Worm (Caenorhabditis elegans): ENCODE measurements around the gene Y32F6B.9.

Y32F6B.9 gene

DNA sequence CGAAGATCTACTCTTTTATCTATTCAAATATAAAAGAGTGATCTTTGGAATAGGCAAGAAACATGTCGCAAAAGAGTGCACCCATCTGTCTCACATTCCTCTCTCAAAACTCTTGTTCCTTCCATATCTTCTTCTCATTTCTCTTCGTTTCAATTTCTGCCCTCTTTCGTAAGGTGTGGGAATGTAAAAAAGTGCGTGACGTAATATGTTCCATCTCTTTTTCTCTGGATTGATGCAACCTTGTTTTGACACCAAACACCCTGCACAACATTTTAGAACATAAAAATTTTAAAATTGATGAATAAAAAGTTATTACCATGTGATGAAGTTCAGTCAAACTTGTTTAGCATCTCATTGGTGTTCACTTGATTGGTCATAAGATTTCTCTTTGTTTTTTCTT is 11.4 kb upstream of the Y32F6B.9 start:
- no peak for TF ChIP-seq unc-62 (GFP tag; optimal IDR thresholded peaks at IDR 0.05)

DNA sequence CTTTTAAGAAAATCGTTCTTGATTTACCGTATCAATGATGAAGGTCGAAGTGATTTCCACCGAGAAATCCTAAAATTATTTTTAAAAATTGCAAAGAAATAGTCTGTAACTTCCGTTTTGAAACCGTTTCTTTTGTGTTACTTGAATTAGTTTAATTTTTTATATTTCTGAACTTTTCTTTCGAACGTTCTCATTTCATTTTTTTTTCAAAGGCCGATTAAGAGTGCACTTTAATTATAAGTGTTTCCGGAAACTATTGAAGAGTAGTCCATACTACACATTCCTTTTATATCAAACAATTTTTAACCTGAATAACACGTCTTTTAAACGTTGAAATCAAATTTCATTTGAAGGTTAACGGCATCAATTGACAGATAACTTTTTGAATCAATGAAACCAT is 10.8 kb upstream of the Y32F6B.9 start:
- TF ChIP-seq unc-62 (GFP tag; optimal IDR thresholded peaks at IDR 0.05) = no peak

DNA sequence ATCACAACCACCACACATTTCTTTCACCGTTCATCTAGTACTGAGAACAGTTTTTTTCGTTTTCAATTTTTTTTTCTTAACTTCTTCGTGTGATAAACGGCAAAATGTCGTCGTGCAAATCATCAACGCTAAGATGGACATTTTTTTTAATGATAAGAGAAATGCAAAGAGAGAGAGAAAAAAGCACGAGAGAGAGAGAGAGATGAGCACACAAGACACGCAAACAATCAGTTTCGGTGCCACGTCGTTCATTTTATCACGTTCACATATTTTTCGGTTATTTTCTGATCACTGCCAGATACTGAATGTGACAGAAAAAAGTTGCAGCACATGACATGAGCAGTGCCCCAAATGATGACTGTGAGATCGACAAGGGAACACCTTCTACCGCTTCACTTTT is 10.3 kb upstream of the Y32F6B.9 start, which contains the start of gene egl-9:
egl-9 (plus strand) TSS at position 328 of the 400 bp plus-strand sequence.
- TF ChIP-seq unc-62 (GFP tag; optimal IDR thresholded peaks at IDR 0.05) = no peak

DNA sequence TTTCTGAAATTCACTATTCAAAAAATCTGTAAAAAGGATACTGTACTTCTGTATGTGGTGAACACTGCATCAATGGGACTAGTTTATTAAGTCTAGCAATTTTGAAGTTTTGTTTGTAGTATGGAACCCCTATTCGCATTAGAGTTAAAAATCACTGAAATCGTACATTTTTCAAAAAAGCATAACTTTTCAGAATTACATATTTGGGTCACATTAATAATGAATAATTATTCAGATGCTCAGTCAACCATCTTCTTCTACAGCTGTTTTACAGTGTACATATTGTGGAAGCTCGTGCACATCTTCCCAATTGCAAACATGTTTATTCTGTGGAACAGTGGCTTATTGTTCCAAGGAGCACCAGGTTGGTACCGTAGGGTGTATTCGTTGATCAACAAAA is 9.8 kb upstream of the Y32F6B.9 start:
- no peak for TF ChIP-seq unc-62 (GFP tag; optimal IDR thresholded peaks at IDR 0.05)

DNA sequence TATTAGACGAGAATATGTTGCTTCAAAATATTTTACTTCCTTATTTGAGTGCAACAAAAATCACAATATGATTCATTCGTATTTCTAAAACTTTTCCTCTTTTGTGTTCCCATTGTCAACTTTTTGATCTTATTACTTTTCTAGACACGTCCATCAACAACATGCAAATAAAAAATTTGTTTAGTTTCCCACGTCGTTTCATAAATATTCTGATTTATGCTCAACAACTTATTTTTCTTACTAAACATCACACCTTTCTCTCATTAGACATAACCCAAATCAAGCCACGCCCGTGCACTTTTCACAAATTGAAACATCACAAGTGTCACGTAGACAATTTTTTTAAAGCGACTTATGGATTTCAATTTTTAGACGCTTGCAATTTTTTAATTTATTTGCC is 8.7 kb upstream of the Y32F6B.9 start:
- TF ChIP-seq unc-62 (GFP tag; optimal IDR thresholded peaks at IDR 0.05) = no peak

DNA sequence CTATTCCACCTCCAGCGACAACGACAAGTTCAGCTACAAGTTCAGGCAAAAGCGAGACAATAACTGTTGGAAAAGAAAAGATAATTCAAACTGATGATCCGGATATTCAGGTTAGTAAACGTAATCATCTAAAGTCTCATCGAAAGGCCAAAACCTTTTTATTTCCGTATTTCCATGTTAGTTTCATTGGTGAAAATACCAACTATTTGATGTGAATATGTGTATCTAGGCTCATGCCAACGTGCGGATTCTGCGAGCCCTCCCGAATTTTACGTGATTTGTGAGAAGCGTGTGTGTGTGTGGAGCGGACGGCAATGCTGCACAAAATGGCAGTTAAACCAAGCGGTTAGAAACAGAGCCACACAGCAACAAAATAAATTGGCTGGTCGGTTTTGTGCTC is 7.5 kb upstream of the Y32F6B.9 start:
- no peak for TF ChIP-seq unc-62 (GFP tag; optimal IDR thresholded peaks at IDR 0.05)

DNA sequence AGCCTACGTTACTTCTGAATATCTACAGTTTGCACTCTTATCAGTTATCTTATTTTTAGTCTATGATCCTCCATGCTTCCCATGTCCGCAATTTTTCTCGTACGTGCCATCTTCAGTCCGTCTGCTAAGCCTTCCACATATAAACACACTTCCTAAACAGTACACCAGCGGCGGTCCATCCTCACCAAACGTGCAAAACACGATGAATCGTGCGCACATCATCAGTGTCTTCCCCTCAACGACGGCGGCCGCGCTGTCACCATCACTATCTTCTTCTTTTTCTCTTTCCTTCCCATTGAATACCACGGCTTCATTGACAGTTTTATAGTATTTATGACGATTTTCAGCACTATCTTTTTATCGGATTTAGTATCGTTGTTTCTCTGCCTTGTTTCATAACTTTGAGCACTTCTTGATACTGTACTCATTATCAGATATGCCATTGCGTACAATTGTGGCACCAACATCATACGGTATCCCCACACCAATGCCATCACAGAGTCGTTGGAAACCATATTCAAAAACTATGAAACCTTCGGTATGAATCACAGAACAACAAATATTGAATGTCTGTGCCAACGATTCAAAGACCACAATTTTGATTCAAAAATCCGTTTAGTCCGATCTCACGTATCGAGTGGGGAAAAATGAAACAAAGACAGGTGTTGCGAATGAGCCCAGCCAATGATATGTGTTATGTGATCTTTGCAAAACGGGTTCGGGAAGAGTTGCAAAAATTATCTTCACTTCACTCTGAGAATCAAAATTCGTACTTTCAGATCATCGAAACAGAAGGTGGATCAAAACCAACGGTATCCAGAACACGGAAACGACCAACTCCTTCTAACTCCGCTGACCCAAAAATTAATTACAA is 5.4 kb upstream of the Y32F6B.9 start:
- TF ChIP-seq unc-62 (GFP tag; optimal IDR thresholded peaks at IDR 0.05) = no peak

DNA sequence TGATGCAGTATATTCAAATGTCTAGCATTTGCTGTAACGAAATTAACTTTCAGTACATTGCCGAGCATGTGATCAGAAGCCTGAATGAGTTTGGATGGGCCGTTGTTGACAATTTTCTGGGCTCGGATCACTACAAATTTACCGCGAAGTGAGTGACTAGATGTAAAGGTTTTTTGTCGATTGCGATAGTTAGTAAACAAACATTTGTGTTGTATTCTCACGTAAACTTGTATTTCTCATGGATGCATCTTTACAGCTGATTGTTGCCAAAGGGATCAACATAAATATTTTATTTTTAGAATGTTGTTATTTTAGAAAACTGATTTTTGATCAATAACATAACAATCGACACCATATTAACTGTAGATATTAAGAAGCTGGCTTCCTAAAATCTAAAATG is 4.5 kb upstream of the Y32F6B.9 start:
- no peak for TF ChIP-seq unc-62 (GFP tag; optimal IDR thresholded peaks at IDR 0.05)

DNA sequence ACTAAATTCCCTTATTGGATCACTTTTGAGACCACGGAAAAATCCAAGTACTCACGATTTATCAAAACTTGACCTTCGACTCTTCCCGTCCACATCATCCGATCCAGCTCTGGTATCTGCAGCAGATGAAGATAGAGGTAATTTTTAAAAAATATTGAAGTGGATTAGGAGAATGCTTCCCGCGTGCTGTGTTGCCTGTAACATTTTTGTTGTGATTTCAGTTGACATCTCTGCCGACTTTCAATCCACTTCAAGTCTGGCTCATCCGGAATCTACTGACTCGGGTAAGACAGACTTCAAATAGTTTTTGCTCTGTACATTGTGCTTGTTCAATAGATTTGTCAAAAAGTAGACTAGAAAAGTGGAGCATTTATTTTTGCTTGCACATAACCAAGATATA is 3.1 kb upstream of the Y32F6B.9 start:
- TF ChIP-seq unc-62 (GFP tag; optimal IDR thresholded peaks at IDR 0.05) = no peak

DNA sequence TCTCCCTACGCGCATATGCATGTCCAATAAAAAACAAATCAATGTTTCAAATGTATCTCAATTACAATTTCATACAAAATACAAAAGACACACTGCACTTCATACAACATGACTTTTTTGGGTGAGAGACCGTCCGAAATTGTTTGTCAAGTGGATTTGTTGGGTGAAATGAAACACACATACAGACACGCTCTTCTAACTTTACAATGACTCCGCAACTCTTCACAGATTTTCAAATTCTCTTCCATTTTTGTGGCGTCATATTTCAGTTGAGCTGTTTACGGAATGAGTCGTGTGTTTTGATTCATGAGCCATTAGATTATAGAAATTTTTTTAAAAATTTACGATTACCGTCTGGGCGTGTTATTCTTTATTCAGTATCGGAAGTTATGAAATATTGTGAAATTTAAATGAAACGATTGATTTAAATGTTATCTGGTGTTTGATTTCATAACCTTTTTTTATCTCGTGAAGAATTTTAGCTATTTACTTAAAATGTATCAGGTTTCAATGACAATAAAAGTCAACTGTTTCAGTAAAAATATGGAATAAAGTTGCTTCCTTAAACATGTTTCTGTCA is 1.5 kb upstream of the Y32F6B.9 start:
- TF ChIP-seq unc-62 (GFP tag; optimal IDR thresholded peaks at IDR 0.05) = no peak

DNA sequence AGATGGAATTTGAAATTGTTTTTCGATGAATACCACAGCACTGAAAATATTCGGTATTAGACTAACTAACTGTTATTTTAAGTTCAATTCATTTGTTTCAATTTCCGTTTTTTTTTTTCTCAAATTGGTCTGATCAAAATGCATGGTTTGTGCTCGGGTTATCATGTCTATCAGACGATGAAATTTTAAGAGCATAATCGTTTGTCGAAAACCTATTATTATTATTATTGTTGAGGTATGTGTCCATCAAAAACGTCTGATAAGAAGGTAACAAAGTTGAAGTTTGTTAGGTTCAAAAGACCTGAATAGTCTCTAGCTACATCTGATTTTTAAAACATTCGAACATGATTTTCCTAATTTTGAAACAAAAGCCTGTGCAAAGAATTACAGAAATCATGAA is 5.5 kb downstream of the Y32F6B.9 start:
- TF ChIP-seq unc-62 (GFP tag; optimal IDR thresholded peaks at IDR 0.05) = no peak

DNA sequence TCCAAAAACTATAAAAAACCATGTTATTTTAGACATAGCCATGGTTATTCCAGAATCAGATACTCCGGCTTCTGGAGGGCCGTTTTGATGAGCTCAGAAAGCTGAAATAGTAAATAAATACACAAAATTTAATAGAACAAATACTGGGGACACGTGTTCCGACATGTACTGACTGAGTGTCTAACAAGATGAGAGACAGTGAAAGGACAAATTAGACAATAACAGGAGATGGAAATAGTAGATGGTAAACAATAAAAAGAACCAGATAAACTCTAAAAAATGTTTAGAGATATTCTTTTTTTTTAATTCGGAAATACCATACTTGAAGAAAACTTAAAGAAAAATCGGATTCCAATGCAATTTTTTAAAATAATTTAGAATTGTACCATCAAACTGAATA is 6.1 kb downstream of the Y32F6B.9 start, which contains the start of gene Y32F6B.1:
Y32F6B.1 (minus strand) TSS at position 101 of the 400 bp plus-strand sequence.
- no peak for TF ChIP-seq unc-62 (GFP tag; optimal IDR thresholded peaks at IDR 0.05)

DNA sequence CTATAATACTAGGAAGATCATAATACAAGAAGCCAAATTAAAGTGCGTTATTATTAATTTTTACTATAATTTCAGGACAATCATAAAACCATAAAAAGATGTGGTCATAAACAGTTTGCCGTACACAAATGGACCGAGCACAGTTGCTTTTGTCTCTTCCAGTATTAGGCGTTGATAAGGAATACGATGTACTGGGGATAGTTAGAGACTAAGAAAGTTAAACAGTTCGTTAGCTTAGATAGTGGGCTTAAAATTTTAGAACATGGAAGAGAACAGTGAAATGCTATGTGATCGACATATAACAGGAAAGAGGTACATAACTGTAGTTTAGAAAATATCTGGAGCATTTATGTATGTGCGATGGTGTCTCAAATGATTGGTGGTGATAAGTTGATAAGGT is 6.9 kb downstream of the Y32F6B.9 start:
- TF ChIP-seq unc-62 (GFP tag; optimal IDR thresholded peaks at IDR 0.05) = no peak

DNA sequence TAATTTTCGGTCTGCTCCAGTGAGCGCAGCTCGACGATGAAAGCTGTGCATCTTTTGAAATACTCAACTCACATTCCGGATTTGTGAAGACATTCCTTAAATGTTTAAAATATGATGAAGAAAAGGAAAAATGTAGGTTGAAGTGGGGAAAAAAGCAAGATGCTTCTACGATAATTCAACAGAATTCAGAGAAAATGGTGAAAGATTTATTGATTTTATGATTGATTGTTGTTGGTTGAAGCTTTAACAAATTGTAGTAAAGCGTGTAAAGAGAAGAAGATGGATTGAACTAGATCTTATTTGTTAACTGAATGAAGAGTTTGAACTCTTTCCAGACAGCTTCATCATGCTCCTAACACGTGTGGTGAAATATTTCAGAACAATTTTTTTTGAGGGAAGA is 11.5 kb downstream of the Y32F6B.9 start, which contains the start of gene ncx-5:
ncx-5 (minus strand) TSS at position 101 of the 400 bp plus-strand sequence.
- no peak for TF ChIP-seq unc-62 (GFP tag; optimal IDR thresholded peaks at IDR 0.05)

DNA sequence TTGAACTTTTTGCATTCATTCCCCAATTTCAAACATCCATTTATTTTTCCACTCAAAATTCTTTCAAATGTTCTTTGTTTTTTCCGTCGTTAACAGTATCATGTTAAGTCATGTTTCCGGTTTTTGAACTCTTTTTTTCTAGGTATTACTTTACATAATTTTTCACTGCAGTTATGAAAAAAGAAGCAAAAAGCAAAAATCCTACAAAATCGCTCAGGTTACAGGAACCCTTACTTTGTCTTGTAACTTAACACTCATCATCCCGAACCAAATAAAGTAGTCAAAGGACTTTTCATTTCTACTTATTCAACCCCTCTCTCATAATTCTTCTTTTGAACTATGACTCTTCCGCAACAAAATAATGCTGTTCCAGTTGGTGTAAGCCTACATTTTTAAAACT is 12.9 kb downstream of the Y32F6B.9 start, which contains the start of gene aqp-5:
aqp-5 (plus strand) TSS at position 301 of the 400 bp plus-strand sequence.
- no peak for TF ChIP-seq unc-62 (GFP tag; optimal IDR thresholded peaks at IDR 0.05)

DNA sequence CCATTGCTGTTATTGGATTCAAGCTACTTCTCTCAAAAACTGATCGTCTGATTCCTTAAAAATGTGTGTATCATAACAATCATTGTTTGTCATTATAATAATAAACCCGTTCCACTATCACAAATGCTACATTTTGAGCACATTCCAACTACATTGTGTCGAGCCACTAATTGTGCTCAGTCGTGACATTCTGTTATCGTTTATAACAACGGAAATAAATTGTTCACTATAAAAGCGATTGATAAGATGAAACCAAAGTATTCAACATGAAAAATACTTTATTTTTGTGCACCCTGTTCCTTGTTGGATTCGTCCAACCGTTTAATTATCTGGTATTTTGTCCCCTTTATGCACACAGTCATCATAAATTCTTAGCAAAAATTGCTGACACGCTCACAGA is 14.7 kb downstream of the Y32F6B.9 start, which contains the start of gene ugt-33:
ugt-33 (plus strand) TSS at position 260 of the 400 bp plus-strand sequence.
- no peak for TF ChIP-seq unc-62 (GFP tag; optimal IDR thresholded peaks at IDR 0.05)

DNA sequence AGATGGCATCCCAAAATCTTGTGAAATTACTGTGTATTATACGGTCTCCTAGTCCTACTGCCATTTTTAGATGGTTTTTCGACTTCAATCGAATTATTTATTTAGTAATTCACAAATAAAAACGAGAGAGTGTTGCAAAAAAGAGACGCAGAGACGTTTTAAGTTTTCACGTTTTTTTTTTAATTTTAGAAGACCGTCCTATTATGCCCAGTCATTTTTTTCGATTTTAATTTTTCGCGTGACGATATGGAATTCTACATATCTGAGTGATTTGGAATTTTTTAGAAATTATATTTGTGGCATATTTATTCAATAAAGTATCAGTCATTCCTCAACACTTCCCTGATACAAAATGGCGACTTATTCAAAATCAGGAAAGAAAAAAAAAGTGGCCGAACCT is 18.2 kb downstream of the Y32F6B.9 start, which contains the start of gene C35A5.4:
C35A5.4 (plus strand) TSS at position 301 of the 400 bp plus-strand sequence.
- TF ChIP-seq unc-62 (GFP tag; optimal IDR thresholded peaks at IDR 0.05) = no peak

Measured in whole organism, dauer.